Worm (Caenorhabditis elegans) whole organism, midembryonic: ENCODE data around the gene drr-2.

Source experiments
- T22C8.4 ChIP-seq: fragments of 200-800 bp; sonication (Bioruptor generic); IDR thresholded peaks from 2 replicates; pipeline ENCODE4 v1.3.6; 2022; ENCODE audit warnings: missing genetic modification characterization, missing compliant biosample characterization
- cog-1 ChIP-seq: sonication (generic microtip); optimal IDR thresholded peaks from 2 replicates; lab custom pipeline; 2016; ENCODE audit warnings: missing genetic modification characterization, missing compliant biosample characterization
- flt-1 ChIP-seq: fragments of 200-800 bp; sonication (Bioruptor generic); IDR thresholded peaks from 2 replicates; pipeline ENCODE4 v1.3.6; 2022; ENCODE audit warnings: missing genetic modification characterization, missing compliant biosample characterization
- klf-2 ChIP-seq: fragments of 200-800 bp; sonication (Bioruptor generic); conservative IDR thresholded peaks from 2 replicates; pipeline ENCODE4 v1.3.6; 2022; ENCODE audit warnings: missing genetic modification reagents, missing genetic modification characterization, missing compliant biosample characterization
- med-1 ChIP-seq: sonication (generic microtip); optimal IDR thresholded peaks from 2 replicates; lab custom pipeline; 2017; ENCODE audit warnings: missing genetic modification characterization, mild to moderate bottlenecking, missing compliant biosample characterization, antibody characterized with exemption, missing genetic modification reagents; ENCODE audit not compliant: insufficient read depth
- ref-1 ChIP-seq: fragments of 200-800 bp; sonication (Bioruptor generic); conservative IDR thresholded peaks from 2 replicates; pipeline ENCODE4 v1.3.6; 2022; ENCODE audit warnings: missing genetic modification reagents, missing genetic modification characterization, missing compliant biosample characterization
- tab-1 ChIP-seq: fragments of 200-800 bp; sonication (Bioruptor generic); IDR thresholded peaks from 2 replicates; pipeline ENCODE4 v1.3.6; 2022; ENCODE audit warnings: missing genetic modification characterization, missing compliant biosample characterization
- ztf-23 ChIP-seq: fragments of 200-800 bp; sonication (Bioruptor generic); IDR thresholded peaks from 2 replicates; pipeline ENCODE4 v1.3.6; 2022; ENCODE audit warnings: missing genetic modification reagents, missing genetic modification characterization, missing compliant biosample characterization
- ztf-29 ChIP-seq: fragments of 200-800 bp; sonication (Bioruptor generic); IDR thresholded peaks from 2 replicates; pipeline ENCODE4 v1.3.6; 2022; ENCODE audit warnings: missing genetic modification reagents, missing genetic modification characterization, missing compliant biosample characterization

Gene drr-2

DNA sequence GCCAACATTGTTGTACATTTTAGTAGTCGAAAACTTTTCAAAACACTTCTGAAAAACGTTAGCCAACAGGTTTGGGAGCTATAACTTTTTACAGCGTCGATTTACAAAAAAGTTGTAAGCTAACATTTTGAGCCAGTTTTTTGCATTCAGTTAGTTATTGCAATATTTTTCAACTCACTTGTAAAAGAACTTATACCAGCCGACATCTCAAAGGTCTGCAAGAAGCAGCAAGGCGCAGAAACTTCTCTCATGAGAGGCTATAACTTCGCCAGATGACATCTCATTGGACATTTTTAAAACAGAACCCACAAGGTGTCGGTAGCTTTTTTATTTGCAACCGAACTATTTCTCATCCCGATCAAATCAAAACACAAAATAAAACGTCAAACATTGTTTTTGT lies 26.1 kb upstream of the drr-2 start:
- TF ChIP-seq flt-1 (GFP tag; lab: Robert Waterston, UW) = no peak

DNA sequence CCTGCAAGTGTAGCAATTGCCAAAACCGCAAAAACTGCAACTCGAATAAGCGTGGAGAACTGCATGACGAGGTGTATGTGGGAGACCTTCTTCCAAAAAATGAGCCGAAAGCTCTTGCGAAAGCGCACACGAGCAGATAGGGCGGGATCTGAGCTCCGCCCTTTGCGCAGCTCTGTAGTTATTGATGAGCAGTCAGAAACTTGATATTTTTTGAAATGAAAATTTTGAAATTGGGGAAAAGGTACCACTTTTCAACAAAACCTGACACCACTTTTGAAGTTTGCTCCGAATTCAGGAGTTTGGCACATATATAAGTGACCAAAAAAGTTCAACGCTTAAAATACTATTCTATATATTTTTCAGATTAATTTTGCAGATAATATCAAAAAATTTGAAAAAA lies 24.4 kb upstream of the drr-2 start, which contains the start of gene flp-15:
TSS of gene flp-15 (minus strand) at position 101 of the 400 bp plus-strand sequence.
- no peak for TF ChIP-seq ztf-29
- TF ChIP-seq tab-1 (GFP tag; lab: Robert Waterston, UW) = no peak
- no peak for TF ChIP-seq klf-2 (GFP tag; lab: Robert Waterston, UW)
- no peak for TF ChIP-seq flt-1 (GFP tag; lab: Robert Waterston, UW)
- no peak for TF ChIP-seq cog-1 (tag; lab: Kevin White, UChicago)
- TF ChIP-seq T22C8.4 (GFP tag; lab: Robert Waterston, UW) = no peak
- TF ChIP-seq ref-1 (GFP tag; lab: Robert Waterston, UW) = no peak
- TF ChIP-seq med-1 (GFP tag; lab: Kevin White, UChicago) = no peak
- TF ChIP-seq ztf-23 (GFP tag; lab: Robert Waterston, UW) = no peak

DNA sequence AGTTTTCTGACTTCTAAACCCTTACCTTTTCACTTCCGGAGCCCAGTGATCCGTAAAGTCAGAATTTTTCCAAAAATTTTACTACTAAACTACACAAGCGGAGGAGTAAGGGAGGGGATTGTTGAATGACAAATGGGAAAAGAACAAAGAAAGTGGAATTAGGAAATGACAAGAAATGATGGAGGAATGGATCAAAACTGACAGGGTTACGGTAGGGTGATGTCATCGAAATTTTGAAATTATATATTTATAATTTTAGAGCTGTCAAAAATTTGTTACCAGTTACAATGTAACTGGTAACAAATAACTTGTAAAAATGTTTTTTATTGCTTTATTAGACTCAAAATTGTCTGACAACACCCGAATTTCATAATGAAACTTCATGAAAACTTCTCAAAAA lies 23.0 kb upstream of the drr-2 start:
- TF ChIP-seq tab-1 (GFP tag; lab: Robert Waterston, UW) = no peak
- TF ChIP-seq ztf-29 = no peak
- TF ChIP-seq cog-1 (tag; lab: Kevin White, UChicago) = no peak
- no peak for TF ChIP-seq flt-1 (GFP tag; lab: Robert Waterston, UW)
- no peak for TF ChIP-seq ztf-23 (GFP tag; lab: Robert Waterston, UW)
- no peak for TF ChIP-seq ref-1 (GFP tag; lab: Robert Waterston, UW)

DNA sequence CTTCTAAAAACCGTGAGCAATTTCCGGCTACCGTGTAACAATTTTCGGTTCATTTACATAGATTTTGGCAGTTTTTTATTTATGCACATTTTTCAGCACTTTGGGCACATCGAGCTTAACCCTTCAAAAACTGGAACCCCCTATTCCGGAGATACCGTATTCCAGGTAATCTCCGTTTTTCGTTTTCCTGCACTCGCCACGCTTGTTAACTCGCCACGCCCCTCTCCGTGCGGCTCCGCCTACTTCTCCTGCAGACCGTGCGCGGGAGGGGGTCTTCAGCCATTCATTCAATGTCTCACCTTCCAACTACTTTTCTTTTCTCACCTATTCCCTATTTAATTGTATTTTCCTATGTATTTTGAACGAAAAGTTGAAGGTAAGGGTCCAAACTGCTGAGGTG lies 16.8 kb upstream of the drr-2 start:
- 0 out of 2 replicates have a peak, but pooled peaks have one; percentile 58 for TF ChIP-seq flt-1 (GFP tag; lab: Robert Waterston, UW)
- no peak for TF ChIP-seq ztf-29

DNA sequence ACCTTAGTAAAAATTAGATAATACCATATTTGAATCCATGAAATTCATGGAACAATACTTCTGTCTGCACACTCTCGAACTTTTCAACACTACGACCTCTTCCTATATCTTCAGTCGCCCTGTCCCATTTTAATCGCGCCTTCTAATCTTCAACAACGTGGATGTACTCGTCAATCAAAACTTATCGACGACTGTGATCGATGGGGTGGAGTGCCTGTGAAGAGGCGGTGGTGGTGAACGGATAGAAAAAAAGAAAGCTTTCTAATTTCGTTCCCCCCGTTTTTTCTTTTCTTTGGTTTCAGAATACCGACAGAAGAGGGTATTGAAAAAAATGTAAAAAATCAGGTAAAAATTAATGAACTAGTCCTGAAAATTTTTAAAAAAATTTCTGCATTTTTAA lies 15.7 kb upstream of the drr-2 start:
- TF ChIP-seq ztf-23 (GFP tag; lab: Robert Waterston, UW) (no peak), med-1 (GFP tag; lab: Kevin White, UChicago) (no peak), ztf-29 (no peak), tab-1 (GFP tag; lab: Robert Waterston, UW) (no peak), cog-1 (tag; lab: Kevin White, UChicago) (no peak), T22C8.4 (GFP tag; lab: Robert Waterston, UW) (no peak), klf-2 (GFP tag; lab: Robert Waterston, UW) (no peak), flt-1 (GFP tag; lab: Robert Waterston, UW) (no peak), ref-1 (GFP tag; lab: Robert Waterston, UW) (no peak)

DNA sequence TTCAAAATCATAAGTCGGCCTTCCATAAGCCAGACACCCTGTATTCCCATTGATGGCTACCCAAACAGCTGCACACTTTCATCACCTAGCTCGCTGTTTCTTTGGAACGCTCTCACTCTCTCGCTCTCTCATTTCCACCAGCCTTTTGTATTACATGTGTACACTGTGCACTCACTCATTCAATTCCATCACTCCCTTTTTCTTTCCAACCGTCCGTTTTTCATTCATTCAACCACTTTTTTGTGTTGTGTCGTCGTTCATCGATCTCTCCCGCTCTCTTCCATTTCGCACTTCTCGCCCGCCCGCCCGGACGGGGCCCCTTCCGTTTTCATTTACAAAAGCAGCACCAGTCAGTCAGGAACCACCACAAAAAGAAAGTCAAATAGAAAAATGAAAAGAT lies 14.6 kb upstream of the drr-2 start:
- no peak for TF ChIP-seq flt-1 (GFP tag; lab: Robert Waterston, UW)
- no peak for TF ChIP-seq ztf-29
- no peak for TF ChIP-seq klf-2 (GFP tag; lab: Robert Waterston, UW)

DNA sequence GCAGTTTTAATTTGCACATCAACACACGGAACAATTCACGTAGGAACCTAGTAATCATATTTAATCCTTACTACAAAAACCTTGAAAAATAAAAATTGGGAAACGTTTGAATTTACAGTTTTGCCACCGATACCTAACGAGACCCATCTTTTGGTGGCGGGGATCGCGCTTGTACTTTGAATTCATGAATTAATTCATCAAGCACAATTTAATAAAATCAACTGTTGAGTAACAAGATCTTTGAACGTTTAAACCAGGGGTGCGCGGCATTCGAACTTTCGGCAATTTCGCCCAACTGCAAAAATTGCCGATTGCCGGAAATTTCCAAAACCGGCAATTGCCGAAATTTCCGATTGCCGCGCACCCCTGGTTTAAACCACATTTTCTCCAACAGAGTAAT lies 13.3 kb upstream of the drr-2 start:
- no peak for TF ChIP-seq cog-1 (tag; lab: Kevin White, UChicago)
- no peak for TF ChIP-seq tab-1 (GFP tag; lab: Robert Waterston, UW)

DNA sequence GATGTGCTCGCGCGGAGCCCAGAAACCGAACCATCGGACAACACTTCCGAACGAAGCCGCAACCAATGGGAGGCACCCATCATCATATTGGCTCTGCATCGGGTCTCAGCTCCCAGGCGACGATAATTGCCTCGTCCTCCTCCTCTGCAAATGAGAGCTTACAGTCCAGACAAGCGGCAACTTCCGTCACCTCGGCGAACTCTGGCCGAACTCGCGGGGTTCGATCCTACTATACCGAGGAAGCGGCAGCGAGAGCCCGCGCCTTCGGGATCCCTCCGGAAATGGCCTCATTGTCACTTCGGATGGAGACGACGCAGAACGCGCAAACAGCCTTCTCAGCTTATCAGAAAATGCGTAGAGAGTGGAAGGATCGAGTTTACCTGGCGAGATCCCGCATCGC lies 11.6 kb upstream of the drr-2 start:
- TF ChIP-seq ztf-23 (GFP tag; lab: Robert Waterston, UW) = no peak
- TF ChIP-seq T22C8.4 (GFP tag; lab: Robert Waterston, UW) = no peak
- TF ChIP-seq ztf-29 = no peak
- TF ChIP-seq flt-1 (GFP tag; lab: Robert Waterston, UW) = no peak
- no peak for TF ChIP-seq klf-2 (GFP tag; lab: Robert Waterston, UW)
- no peak for TF ChIP-seq ref-1 (GFP tag; lab: Robert Waterston, UW)
- TF ChIP-seq cog-1 (tag; lab: Kevin White, UChicago) = no peak
- TF ChIP-seq tab-1 (GFP tag; lab: Robert Waterston, UW) = no peak
- no peak for TF ChIP-seq med-1 (GFP tag; lab: Kevin White, UChicago)

DNA sequence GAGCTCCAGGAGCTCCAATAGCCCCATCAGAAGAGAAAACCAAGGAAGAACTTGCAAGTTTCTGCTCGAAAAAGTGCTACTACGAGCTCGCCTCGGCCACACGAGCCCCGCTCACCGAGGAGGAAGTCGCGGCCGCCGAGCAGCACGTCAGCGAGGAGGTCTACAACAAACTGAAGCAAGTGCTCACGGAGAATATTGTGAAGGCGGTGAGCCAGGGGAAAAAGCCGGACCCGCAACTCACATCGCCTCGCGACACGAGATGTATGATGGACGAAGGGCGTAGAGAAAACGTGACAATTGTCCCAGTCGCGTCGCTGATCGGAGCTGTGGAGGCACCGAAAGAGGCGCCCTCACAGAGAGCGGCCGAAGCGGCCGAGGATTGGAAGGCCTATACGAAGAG lies 9.3 kb upstream of the drr-2 start:
- TF ChIP-seq klf-2 (GFP tag; lab: Robert Waterston, UW) (no peak), med-1 (GFP tag; lab: Kevin White, UChicago) (no peak), cog-1 (tag; lab: Kevin White, UChicago) (no peak), ref-1 (GFP tag; lab: Robert Waterston, UW) (no peak), T22C8.4 (GFP tag; lab: Robert Waterston, UW) (no peak), flt-1 (GFP tag; lab: Robert Waterston, UW) (no peak), ztf-23 (GFP tag; lab: Robert Waterston, UW) (no peak), ztf-29 (no peak)

DNA sequence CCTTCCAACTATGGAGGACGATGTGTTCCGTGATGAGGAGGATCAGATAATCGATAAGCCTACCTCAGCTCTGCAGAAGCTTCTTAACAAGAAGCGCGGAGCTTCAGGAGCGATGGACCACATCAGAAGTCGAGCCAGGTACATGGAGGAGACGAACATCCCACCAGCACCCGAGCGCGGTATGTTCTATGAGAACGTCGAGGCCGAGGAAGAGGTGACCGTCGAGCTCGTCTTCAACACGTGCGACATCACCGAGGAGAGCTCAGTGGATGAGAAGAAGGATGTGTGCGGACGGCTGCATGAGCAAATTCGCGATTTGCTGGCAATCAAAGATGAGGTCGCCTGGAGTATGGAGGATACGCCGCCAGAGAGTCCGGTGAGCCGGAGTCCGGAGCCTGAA lies 8.6 kb upstream of the drr-2 start:
- TF ChIP-seq cog-1 (tag; lab: Kevin White, UChicago) (no peak), ztf-23 (GFP tag; lab: Robert Waterston, UW) (no peak), tab-1 (GFP tag; lab: Robert Waterston, UW) (no peak), ref-1 (GFP tag; lab: Robert Waterston, UW) (no peak), med-1 (GFP tag; lab: Kevin White, UChicago) (no peak), klf-2 (GFP tag; lab: Robert Waterston, UW) (no peak), flt-1 (GFP tag; lab: Robert Waterston, UW) (no peak), ztf-29 (no peak), T22C8.4 (GFP tag; lab: Robert Waterston, UW) (no peak)

DNA sequence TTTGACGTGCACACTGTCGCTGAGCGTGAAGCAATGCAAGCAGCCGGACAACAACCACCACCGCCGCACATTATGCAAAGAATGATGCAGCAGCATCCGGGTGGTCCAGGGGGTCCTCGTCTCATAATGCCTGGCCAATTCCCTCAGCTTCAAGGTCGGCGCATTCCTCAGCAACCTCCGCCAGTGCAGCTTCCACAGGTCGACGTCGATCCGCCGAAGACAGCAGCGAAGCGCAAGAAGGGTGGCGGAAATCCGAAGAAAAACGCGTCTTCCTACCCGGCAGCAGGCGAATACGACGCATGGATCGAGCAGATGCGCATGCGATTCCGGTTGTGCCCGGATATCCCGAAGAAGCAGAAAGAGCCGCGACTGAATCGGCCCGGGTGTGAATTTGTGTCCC lies 8.0 kb upstream of the drr-2 start:
- 0 out of 2 replicates have a peak, but pooled peaks have one; percentile 43 for TF ChIP-seq ztf-23 (GFP tag; lab: Robert Waterston, UW)
- TF ChIP-seq ref-1 (GFP tag; lab: Robert Waterston, UW) = no peak
